Worm (Caenorhabditis elegans): ENCODE measurements around the gene F20G2.5.

DNA sequence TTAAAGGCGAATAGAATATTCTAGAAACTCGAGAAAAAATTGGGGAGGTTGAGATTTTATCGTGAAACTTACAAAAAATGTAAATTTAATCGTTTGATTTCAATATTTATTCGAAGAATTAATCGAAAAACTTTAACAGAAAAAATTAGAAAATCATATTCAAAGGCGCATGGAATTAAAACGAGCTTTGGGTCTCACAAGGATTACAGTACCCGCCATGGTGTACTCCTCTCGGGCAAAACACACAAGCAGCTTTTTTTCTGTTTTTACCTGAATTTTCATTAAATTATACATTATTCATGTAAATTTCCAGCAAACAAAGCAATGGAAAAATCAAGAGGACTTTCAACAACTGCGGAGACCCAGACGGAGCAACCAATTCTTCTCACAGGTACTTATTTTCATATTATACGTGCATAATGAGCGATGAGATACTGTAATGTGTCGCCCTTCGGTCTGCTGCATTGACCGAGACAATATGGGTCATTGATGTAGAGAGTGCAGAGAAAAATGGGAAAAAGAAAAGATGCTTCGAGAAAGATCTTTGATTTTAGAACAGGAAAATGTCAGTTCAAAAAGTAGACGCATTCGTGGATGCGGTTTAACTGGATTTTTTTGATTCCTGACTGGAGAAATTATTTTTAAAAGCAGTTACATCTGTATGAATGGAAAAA, 16.1 kb downstream of the F20G2.5 start, which contains the start of the genes F53C11.4 and F53C11.5:
- TF ChIP-seq unc-62 (GFP tag; optimal IDR thresholded peaks at IDR 0.05): no peak
- no peak for TF ChIP-seq mml-1 (tag; optimal IDR thresholded peaks at IDR 0.05)
- TF ChIP-seq pqm-1 (tag; optimal IDR thresholded peaks at IDR 0.05): peak; percentile 46
- TF ChIP-seq ama-1 (optimal IDR thresholded peaks at IDR 0.05): peak; percentile 29
- no peak for TF ChIP-seq nhr-77 (tag; optimal IDR thresholded peaks at IDR 0.05)
- TF ChIP-seq elt-1 (tag; optimal IDR thresholded peaks at IDR 0.05): no peak

Data from whole organism, L3 larva.